Fruit fly (Drosophila melanogaster): ENCODE results near the gene Sfp84E.
A peak's percentile ranks its signal among the peaks of the same experiment; 100 is the strongest.

Gene Sfp84E

DNA sequence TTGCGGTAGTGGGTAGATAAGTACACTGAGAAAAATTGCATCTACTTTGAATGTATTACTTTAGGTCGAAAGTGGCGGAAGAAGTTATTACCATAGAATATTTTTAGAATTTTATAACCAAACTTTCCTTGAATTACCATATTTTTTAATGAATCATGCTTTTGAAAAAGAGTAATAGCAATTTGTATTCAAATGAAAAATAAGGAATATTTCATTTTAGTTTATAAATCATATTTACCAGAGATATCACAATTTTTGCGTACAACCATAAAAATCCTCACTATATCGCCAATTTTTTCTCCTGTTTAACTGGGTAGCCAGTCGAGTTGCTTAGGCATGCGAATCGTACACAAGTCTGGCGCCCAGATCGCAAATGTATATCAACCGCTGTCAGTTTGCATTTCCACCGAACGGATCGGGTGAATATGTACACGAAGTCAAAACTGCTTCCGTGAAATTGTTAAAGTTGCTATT, 10.4 kb downstream of the Sfp84E start:
- no peak for TF ChIP-seq EcR (GFP tag; optimal IDR thresholded peaks at IDR 0.05)
- no peak for TF ChIP-seq usp (GFP tag; optimal IDR thresholded peaks at IDR 0.05)
- no peak for TF ChIP-seq Dll (optimal IDR thresholded peaks at IDR 0.05)
- TF ChIP-seq pan (optimal IDR thresholded peaks at IDR 0.05): no peak
- no peak for TF ChIP-seq psq (optimal IDR thresholded peaks at IDR 0.05)
- TF ChIP-seq CG8478 (optimal IDR thresholded peaks at IDR 0.05): no peak

DNA sequence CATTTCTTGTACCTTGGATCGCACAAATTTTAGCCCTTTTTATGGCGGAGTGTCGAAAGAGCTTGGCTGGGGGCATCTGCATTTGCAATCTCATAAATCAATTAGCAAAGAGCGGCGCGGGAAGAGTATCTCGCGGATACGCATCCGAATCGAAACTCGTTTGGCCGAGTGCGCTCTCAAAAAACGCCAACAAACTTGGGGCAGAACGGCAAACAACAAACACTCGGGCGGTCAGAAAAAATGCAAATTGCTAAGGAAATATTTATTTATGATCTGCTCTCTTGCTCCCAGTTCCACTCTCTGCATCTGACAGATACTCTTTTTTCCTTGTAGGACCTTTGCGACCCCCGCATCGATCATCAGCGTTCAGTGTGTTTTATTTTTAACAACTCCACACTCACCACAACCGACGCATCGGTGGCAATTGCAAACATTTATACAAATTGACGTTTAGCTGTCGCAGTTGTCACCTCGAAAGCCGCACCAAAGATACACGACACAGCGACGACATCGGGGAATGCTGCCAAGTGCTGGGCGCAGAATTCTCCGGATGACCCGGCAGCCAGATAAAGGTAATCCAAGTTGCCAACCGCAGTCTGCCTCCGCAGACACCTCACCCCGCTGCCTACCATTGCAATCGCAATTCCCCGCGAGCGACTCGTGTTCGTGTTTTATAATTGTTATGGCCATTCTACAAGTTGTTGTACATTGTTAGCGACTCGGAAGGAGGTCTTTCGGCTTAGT, 11.0 kb downstream of the Sfp84E start:
- TF ChIP-seq CG8478 (optimal IDR thresholded peaks at IDR 0.05) (no peak), Dll (optimal IDR thresholded peaks at IDR 0.05) (no peak), pan (optimal IDR thresholded peaks at IDR 0.05) (no peak), psq (optimal IDR thresholded peaks at IDR 0.05) (no peak), usp (GFP tag; optimal IDR thresholded peaks at IDR 0.05) (no peak), EcR (GFP tag; optimal IDR thresholded peaks at IDR 0.05) (no peak)

DNA sequence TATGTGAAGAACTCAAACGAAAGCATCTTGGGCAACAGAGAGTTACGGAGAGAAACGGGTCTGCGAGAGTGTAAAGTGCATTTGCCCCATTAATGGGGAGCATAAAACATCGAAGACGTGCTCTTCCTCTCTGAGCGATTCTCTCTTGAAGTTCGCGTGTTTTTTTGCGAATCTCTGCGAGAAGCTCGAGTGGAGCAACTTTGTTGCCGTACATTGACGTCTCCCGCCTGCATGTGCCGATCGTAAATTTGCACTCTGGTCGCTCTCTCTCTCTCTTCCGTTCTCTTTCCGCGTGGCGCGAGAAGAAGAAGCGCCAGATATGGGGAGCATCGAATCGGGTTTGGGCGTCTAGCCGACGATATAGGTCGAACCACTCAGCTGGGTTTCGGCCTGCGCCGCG, 12.3 kb downstream of the Sfp84E start:
- TF ChIP-seq EcR (GFP tag; optimal IDR thresholded peaks at IDR 0.05) (peak in 1 of 2 experiments; percentile 88), pan (optimal IDR thresholded peaks at IDR 0.05) (no peak), CG8478 (optimal IDR thresholded peaks at IDR 0.05) (no peak), Dll (optimal IDR thresholded peaks at IDR 0.05) (peak; percentile 89), psq (optimal IDR thresholded peaks at IDR 0.05) (no peak), usp (GFP tag; optimal IDR thresholded peaks at IDR 0.05) (no peak)

DNA sequence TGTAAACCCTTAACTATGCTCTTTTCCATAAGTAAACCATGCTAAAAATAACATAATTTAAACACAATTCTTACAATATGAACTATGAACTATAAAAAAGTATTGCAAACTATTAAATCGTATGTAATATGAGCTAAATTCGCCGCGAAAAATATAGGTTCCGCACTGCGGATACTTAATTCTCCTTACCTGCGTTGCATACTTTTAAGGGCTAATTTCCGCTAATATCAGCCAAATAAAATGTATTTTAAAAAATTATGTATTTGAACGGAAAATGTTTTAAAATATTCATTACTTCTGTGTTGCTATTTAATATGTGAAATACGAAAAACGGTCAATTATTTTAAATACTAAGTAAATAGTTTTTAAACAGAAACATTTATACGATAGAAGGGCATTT, 12.8 kb downstream of the Sfp84E start, which contains the start of gene dsx:
Gene dsx, minus strand, starts transcription at position 62 of the 400 bp plus-strand sequence.
- TF ChIP-seq usp (GFP tag; optimal IDR thresholded peaks at IDR 0.05) (no peak), pan (optimal IDR thresholded peaks at IDR 0.05) (no peak), Dll (optimal IDR thresholded peaks at IDR 0.05) (no peak), EcR (GFP tag; optimal IDR thresholded peaks at IDR 0.05) (no peak), psq (optimal IDR thresholded peaks at IDR 0.05) (no peak), CG8478 (optimal IDR thresholded peaks at IDR 0.05) (no peak)

DNA sequence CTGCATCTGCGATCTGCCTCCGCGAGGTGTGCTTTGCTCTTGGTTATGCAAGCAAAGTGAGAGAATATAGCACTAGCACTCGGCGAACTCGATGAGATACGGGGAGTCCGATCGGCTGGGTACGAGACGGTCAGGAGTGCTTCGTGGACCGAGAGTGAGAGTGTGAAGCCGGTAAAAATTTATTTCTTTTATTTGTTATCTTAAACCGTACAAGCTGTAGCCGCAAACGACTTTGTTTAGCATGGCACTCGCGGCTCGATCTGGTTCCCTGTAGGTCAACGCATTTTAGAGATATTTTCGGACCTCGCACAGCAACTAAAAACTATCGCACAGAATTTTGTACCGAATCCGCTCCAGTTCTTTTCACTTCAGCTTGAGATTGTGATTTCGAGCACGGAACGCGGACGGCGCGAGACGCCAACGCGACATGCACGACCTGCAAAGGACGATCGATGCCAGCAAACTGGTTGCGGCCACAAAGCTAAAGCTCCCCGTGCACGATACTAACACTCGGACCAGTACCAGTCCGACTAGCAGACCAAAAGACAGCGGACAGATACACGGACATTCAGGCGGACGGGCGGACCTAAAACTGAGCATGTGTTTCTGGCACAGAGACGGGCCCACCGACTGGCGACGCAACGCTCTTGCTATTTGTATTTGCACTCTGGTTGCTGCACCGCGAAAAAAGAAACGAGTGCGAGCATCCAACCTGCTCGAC, 13.4 kb downstream of the Sfp84E start:
- no peak for TF ChIP-seq EcR (GFP tag; optimal IDR thresholded peaks at IDR 0.05)
- TF ChIP-seq pan (optimal IDR thresholded peaks at IDR 0.05): no peak
- no peak for TF ChIP-seq CG8478 (optimal IDR thresholded peaks at IDR 0.05)
- no peak for TF ChIP-seq Dll (optimal IDR thresholded peaks at IDR 0.05)
- no peak for TF ChIP-seq usp (GFP tag; optimal IDR thresholded peaks at IDR 0.05)
- no peak for TF ChIP-seq psq (optimal IDR thresholded peaks at IDR 0.05)

DNA sequence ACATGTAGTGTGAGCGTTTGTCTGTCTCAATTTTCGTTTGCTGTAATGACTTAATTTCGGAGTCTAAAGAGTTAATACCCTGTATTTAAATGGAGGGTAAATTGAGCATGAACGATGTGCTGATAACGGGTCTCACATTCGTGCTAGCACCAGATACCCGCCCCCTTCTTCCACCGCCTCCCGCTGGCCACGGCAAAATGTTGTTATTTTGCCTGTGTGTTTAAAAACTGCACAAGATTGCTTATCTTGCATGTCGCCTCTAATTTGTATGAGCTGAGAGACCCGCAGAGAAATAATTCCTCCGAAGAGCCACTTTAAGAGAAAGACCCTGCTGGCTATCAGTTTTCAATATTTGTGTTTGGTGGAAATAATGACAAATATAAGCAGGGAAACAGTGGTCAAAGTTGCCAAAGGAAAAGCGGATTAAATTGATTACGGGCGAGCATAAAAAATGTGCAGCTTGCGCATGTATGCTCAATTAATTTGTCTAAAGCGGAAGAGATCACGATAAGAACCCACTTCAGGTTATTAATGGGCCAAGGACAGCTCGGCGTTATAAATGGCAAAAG, 15.3 kb downstream of the Sfp84E start:
- TF ChIP-seq psq (optimal IDR thresholded peaks at IDR 0.05) (no peak), usp (GFP tag; optimal IDR thresholded peaks at IDR 0.05) (no peak), EcR (GFP tag; optimal IDR thresholded peaks at IDR 0.05) (no peak), pan (optimal IDR thresholded peaks at IDR 0.05) (no peak), CG8478 (optimal IDR thresholded peaks at IDR 0.05) (no peak), Dll (optimal IDR thresholded peaks at IDR 0.05) (no peak)

DNA sequence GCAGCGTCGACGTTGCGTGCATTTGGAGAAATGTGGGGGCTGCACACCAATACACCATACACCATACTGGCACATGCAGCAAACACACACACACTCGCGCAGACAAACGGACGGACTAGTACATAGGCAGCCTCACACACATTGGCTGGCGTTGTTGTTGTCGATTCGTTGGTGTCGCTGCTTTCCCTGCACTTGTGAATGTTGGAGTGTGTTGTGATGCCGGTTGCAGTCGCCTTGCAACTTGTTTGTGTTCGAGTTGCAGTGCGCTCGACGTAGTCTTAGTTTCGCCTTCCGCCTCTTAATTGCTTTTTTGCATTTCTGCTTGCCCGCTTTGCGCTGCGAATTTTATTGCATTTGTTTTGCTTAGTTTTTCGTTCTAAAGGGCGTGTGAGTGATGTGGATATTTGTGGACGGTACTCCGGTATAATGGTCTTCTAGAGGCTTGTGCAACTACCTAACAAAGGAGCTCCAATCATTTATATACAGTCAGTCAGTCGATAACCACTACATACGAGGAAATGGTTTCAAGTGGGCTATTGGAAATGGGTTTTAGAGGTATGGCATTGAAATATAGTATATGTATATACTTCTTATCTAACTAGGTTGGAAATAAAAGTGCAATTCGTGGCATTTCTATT, 16.5 kb downstream of the Sfp84E start:
- TF ChIP-seq CG8478 (optimal IDR thresholded peaks at IDR 0.05) (no peak), usp (GFP tag; optimal IDR thresholded peaks at IDR 0.05) (no peak), Dll (optimal IDR thresholded peaks at IDR 0.05) (no peak), EcR (GFP tag; optimal IDR thresholded peaks at IDR 0.05) (no peak), psq (optimal IDR thresholded peaks at IDR 0.05) (no peak)

DNA sequence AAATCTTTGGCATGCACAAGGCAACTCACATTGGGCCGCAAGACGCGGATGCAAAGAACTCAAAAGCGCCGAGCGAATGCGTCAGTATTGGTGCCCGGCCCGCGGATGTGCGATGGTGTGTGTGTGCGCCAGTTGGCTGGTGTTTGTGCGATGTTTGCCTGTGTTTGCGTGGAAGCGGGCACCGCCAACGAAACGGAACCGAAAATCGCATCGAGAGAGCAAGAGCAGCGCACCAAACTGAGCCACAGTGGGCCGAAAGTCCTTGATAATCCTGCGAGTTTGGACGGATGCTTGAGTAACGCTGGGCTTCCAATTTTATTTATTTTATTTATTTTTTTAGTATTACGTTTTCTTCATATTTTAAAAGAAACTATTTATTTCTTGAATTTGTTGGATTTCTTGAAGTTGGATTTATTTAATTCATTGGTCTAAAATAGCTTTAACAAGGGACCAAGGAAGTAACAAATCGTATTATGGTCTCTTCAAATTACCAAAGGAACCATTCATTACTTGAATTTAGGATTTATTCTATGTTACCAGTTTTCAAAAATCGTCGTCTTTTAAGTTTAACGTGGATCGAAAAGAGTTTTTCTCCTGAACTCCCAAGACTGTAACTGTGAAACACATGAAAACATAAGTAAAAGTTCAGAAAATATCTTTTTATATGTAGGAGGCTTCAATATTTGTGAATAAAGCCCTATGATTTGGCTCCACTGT, 17.2 kb downstream of the Sfp84E start:
- TF ChIP-seq Dll (optimal IDR thresholded peaks at IDR 0.05) (no peak), EcR (GFP tag; optimal IDR thresholded peaks at IDR 0.05) (no peak), pan (optimal IDR thresholded peaks at IDR 0.05) (no peak), CG8478 (optimal IDR thresholded peaks at IDR 0.05) (no peak), usp (GFP tag; optimal IDR thresholded peaks at IDR 0.05) (no peak), psq (optimal IDR thresholded peaks at IDR 0.05) (no peak)

DNA sequence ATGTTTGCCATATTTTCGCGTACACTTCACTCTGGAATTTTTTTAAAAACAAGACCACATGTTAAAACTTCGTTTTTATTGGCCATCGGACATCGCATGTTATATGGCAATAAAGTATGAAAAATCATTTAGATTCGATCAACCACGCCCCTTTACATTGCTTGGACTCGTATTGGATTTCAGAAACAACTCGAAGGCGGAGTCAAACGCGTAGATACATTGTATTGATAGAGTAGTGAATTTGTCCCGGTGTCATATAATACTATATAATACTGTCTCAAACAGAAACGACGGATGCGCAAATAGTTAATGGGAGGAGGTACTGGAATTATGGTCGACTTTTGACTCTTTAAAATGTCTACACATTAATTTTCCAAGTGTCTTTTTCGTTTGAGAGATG, 18.8 kb downstream of the Sfp84E start:
- TF ChIP-seq Dll (optimal IDR thresholded peaks at IDR 0.05): no peak
- TF ChIP-seq psq (optimal IDR thresholded peaks at IDR 0.05): no peak
- no peak for TF ChIP-seq EcR (GFP tag; optimal IDR thresholded peaks at IDR 0.05)
- no peak for TF ChIP-seq pan (optimal IDR thresholded peaks at IDR 0.05)
- TF ChIP-seq CG8478 (optimal IDR thresholded peaks at IDR 0.05): no peak
- no peak for TF ChIP-seq usp (GFP tag; optimal IDR thresholded peaks at IDR 0.05)

DNA sequence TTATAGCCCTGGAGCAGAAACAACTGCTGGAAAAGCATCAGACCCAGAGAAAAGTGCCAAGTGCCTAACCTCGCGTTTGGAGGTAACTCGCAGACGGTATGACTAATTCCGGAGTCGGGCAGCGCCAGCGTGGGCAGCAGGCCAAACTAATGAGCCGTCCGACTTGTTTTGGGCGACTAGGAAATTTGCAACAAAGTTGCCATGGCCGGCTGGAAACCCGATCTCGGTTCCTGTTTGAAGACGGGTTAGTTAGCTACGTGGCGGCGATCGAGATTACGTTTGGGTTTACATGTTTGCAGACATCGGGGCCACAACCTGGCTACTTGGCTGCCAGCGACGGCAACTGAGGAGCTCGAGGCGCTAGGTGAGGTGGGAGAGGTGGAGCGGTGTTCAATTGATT, 23.1 kb downstream of the Sfp84E start:
- TF ChIP-seq EcR (GFP tag; optimal IDR thresholded peaks at IDR 0.05): no peak
- TF ChIP-seq Dll (optimal IDR thresholded peaks at IDR 0.05): no peak
- no peak for TF ChIP-seq psq (optimal IDR thresholded peaks at IDR 0.05)
- no peak for TF ChIP-seq usp (GFP tag; optimal IDR thresholded peaks at IDR 0.05)

DNA sequence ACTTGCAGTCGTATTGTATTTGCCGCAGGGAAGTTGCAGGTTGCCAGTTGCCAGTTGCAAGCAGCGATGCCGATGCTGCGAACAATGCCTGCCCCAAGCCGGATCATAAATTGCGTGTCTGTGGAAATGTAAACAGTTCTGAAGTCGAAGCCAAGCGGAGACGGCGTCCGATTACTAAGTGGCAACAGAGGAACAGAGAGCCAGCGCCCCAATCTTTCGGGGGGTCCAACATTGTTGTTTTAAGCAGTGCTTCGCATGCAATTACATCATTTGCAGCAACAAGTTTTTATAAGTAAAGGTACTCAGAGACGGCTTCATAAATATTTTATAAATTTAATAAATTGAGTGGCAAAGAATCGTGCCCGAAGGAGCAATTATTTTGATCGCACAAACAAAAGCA, 25.6 kb downstream of the Sfp84E start:
- TF ChIP-seq psq (optimal IDR thresholded peaks at IDR 0.05): no peak
- TF ChIP-seq Dll (optimal IDR thresholded peaks at IDR 0.05): peak; percentile 12
- no peak for TF ChIP-seq CG8478 (optimal IDR thresholded peaks at IDR 0.05)
- no peak for TF ChIP-seq usp (GFP tag; optimal IDR thresholded peaks at IDR 0.05)
- TF ChIP-seq pan (optimal IDR thresholded peaks at IDR 0.05): no peak

All from whole organism.